Worm (Caenorhabditis elegans) whole organism, L1 larva: Measurements from ENCODE around the gene T20D3.5.

Experiments
- ama-1 ChIP-seq: fragments of 150-350 bp; optimal IDR thresholded peaks from 2 replicates; lab custom pipeline; 2014
- ceh-88 ChIP-seq: fragments of 200-800 bp; sonication (Bioruptor generic); IDR thresholded peaks from 2 replicates; pipeline ENCODE4 v1.3.6; 2022; ENCODE audit warnings: missing genetic modification characterization, missing compliant biosample characterization
- fos-1 ChIP-seq: fragments of 150-350 bp; optimal IDR thresholded peaks from 2 replicates; lab custom pipeline; 2014; ENCODE audit warnings: missing biosample characterization, missing genetic modification characterization
- grh-1 ChIP-seq: fragments of 200-800 bp; sonication (Bioruptor generic); IDR thresholded peaks from 2 replicates; pipeline ENCODE4 v1.3.6; 2022; ENCODE audit warnings: missing genetic modification reagents, missing genetic modification characterization, missing compliant biosample characterization
- nhr-76 ChIP-seq: sonication (generic microtip); optimal IDR thresholded peaks from 2 replicates; lab custom pipeline; 2017; ENCODE audit warnings: missing biosample characterization, missing genetic modification characterization
- pag-3 ChIP-seq: sonication (generic microtip); optimal IDR thresholded peaks from 2 replicates; lab custom pipeline; 2017; ENCODE audit warnings: missing genetic modification characterization, mild to moderate bottlenecking, missing compliant biosample characterization, antibody characterized with exemption, borderline replicate concordance; ENCODE audit not compliant: insufficient read depth
- unc-62 ChIP-seq: fragments of 150-350 bp; optimal IDR thresholded peaks from 2 replicates; lab custom pipeline; 2014; ENCODE audit warnings: missing biosample characterization, missing genetic modification reagents, missing genetic modification characterization
- ztf-4 ChIP-seq: fragments of 150-350 bp; optimal IDR thresholded peaks from 2 replicates; lab custom pipeline; 2014; ENCODE audit warnings: missing biosample characterization, missing genetic modification characterization

ce11 chrIV:9336538-9337090, at the start of gene T20D3.5:
- no peak for TF ChIP-seq nhr-76 (tag; lab: Kevin White, UChicago)
- TF ChIP-seq grh-1 (GFP tag; lab: Robert Waterston, UW) = no peak
- TF ChIP-seq fos-1 (tag; lab: Kevin White, UChicago) = no peak
- TF ChIP-seq ceh-88 (GFP tag; lab: Robert Waterston, UW) = no peak
- no peak for TF ChIP-seq unc-62 (GFP tag; lab: Kevin White, UChicago)
- TF ChIP-seq ztf-4 (tag; lab: Kevin White, UChicago) = no peak
- TF ChIP-seq pag-3 (tag; lab: Kevin White, UChicago) = no peak
- no peak for TF ChIP-seq ama-1
